Fruit fly (Drosophila melanogaster) whole organism, wandering third instar larva: ENCODE results near the gene CG14219.

Source experiments
- Dif ChIP-seq: fragments of 200-275, 200-300 bp; sonication (Bioruptor generic); optimal IDR thresholded peaks from 2 replicates; lab custom pipeline; 2018; ENCODE audit warnings: missing biosample characterization, missing genetic modification characterization; ENCODE audit not compliant: partially characterized antibody
- h ChIP-seq: fragments of 200-800 bp; sonication (Bioruptor generic); optimal IDR thresholded peaks from 3 replicates; lab custom pipeline; 2016; ENCODE audit warnings: missing biosample characterization, mild to moderate bottlenecking, missing genetic modification characterization

- no peak for TF ChIP-seq Dif (GFP tag; lab: Kevin White, UChicago)
- no peak for TF ChIP-seq h (GFP tag; lab: Kevin White, UChicago)
Measured at dm6 chrX:19625405-19625804, 35.4 kb upstream of the CG14219 start, which contains the start of gene CG14212.
